Fruit fly (Drosophila melanogaster) whole organism, prepupa: ENCODE results near the gene msd1.

Experiments
- CG10631 ChIP-seq: fragments of 200-800 bp; sonication (Bioruptor generic); optimal IDR thresholded peaks from 2 replicates; lab custom pipeline; 2016; ENCODE audit warnings: missing biosample characterization, missing genetic modification characterization
- CG11902 ChIP-seq: fragments of 200-800 bp; sonication (Bioruptor generic); optimal IDR thresholded peaks from 3 replicates; lab custom pipeline; 2016; ENCODE audit warnings: missing biosample characterization, missing genetic modification characterization
- CG16779 ChIP-seq: fragments of 200-800 bp; sonication (Bioruptor generic); optimal IDR thresholded peaks from 3 replicates; lab custom pipeline; 2017; ENCODE audit warnings: missing biosample characterization, mild to moderate bottlenecking, missing genetic modification characterization
- CG31627 ChIP-seq: fragments of 200-800 bp; sonication (Bioruptor generic); optimal IDR thresholded peaks from 3 replicates; lab custom pipeline; 2016; ENCODE audit warnings: missing biosample characterization, missing genetic modification characterization
- CG6276 ChIP-seq: fragments of 200-800 bp; sonication (Bioruptor generic); optimal IDR thresholded peaks from 2 replicates; lab custom pipeline; 2017; ENCODE audit warnings: missing biosample characterization, mild to moderate bottlenecking, missing genetic modification characterization
- CG6854 ChIP-seq: fragments of 200-800 bp; sonication (Bioruptor generic); optimal IDR thresholded peaks from 2 replicates; lab custom pipeline; 2017; ENCODE audit warnings: missing biosample characterization, mild to moderate bottlenecking, missing genetic modification characterization
- Eip75B ChIP-seq: fragments of 200-800 bp; sonication (Bioruptor generic); optimal IDR thresholded peaks from 3 replicates; lab custom pipeline; 2016; ENCODE audit warnings: missing biosample characterization, missing genetic modification characterization
- Hr39 ChIP-seq: fragments of 200-800 bp; sonication (Bioruptor generic); optimal IDR thresholded peaks from 2 replicates; lab custom pipeline; 2016; ENCODE audit warnings: missing biosample characterization, missing genetic modification characterization
- achi ChIP-seq: fragments of 200-800 bp; sonication (Bioruptor generic); optimal IDR thresholded peaks from 3 replicates; lab custom pipeline; 2016; ENCODE audit warnings: missing biosample characterization, missing genetic modification characterization
- esn ChIP-seq: fragments of 200-800 bp; sonication (Bioruptor generic); optimal IDR thresholded peaks from 2 replicates; lab custom pipeline; 2016; ENCODE audit warnings: missing biosample characterization, mild to moderate bottlenecking, missing genetic modification characterization, moderate library complexity
- fkh ChIP-seq: fragments of 200-800 bp; sonication (Bioruptor generic); optimal IDR thresholded peaks from 3 replicates; lab custom pipeline; 2017; ENCODE audit warnings: missing biosample characterization, mild to moderate bottlenecking, missing genetic modification characterization, moderate library complexity

- TF ChIP-seq Eip75B (GFP tag; lab: Kevin White, UChicago) (no peak), fkh (GFP tag; lab: Kevin White, UChicago) (no peak), CG16779 (tag; lab: Kevin White, UChicago) (no peak), CG6854 (GFP tag; lab: Kevin White, UChicago) (no peak), esn (no peak), CG31627 (GFP tag; lab: Kevin White, UChicago) (no peak), Hr39 (GFP tag; lab: Kevin White, UChicago) (no peak), achi (GFP tag; lab: Kevin White, UChicago) (no peak), CG11902 (GFP tag; lab: Kevin White, UChicago) (no peak), CG6276 (GFP tag; lab: Kevin White, UChicago) (no peak), CG10631 (GFP tag; lab: Kevin White, UChicago) (no peak)
These were observed 48.4 kb downstream of the msd1 start for dm6 chr3L:1379741-1380465.
